Worm (Caenorhabditis elegans) whole organism, L3 larva: ENCODE results near the gene tbx-37.
A peak's percentile ranks its signal among the peaks of the same experiment; 100 is the strongest.

Experiments used
- R02D3.7 ChIP-seq: fragments of 150-350 bp; optimal IDR thresholded peaks from 2 replicates; lab custom pipeline; 2014; ENCODE audit warnings: missing biosample characterization, missing genetic modification characterization
- ZK546.5 ChIP-seq: sonication (generic microtip); optimal IDR thresholded peaks from 2 replicates; lab custom pipeline; 2017; ENCODE audit warnings: missing biosample characterization, missing genetic modification characterization
- aly-2 ChIP-seq: fragments of 150-350 bp; optimal IDR thresholded peaks from 2 replicates; lab custom pipeline; 2014; ENCODE audit warnings: missing biosample characterization, missing genetic modification characterization
- ama-1 ChIP-seq: fragments of 150-350 bp; optimal IDR thresholded peaks from 2 replicates; lab custom pipeline; 2018
- ceh-16 ChIP-seq: sonication (generic microtip); optimal IDR thresholded peaks from 2 replicates; lab custom pipeline; 2017; ENCODE audit warnings: missing biosample characterization, missing genetic modification characterization
- ceh-9 ChIP-seq: sonication (generic microtip); optimal IDR thresholded peaks from 2 replicates; lab custom pipeline; 2018; ENCODE audit warnings: missing biosample characterization, missing genetic modification characterization
- daf-12 ChIP-seq: fragments of 150-350 bp; optimal IDR thresholded peaks from 2 replicates; lab custom pipeline; 2014; ENCODE audit warnings: missing biosample characterization, missing genetic modification reagents, missing genetic modification characterization
- egl-27 ChIP-seq: sonication (generic microtip); optimal IDR thresholded peaks from 4 replicates; lab custom pipeline; 2017; ENCODE audit warnings: missing biosample characterization, missing genetic modification reagents, missing genetic modification characterization
- elt-1 ChIP-seq: fragments of 150-350 bp; optimal IDR thresholded peaks from 2 replicates; lab custom pipeline; 2014; ENCODE audit warnings: missing biosample characterization, missing genetic modification characterization
- elt-2 ChIP-seq: sonication (generic microtip); optimal IDR thresholded peaks from 2 replicates; lab custom pipeline; 2016; ENCODE audit warnings: missing genetic modification reagents, mild to moderate bottlenecking, missing genetic modification characterization, missing compliant biosample characterization
- elt-3 ChIP-seq, 3 experiments: fragments of 150-350 bp in 1 of 3; sonication (generic microtip) in 2 of 3; optimal IDR thresholded peaks; 2 replicates in 2 of 3; 4 replicates in 1 of 3; lab custom pipeline; 2014 to 2017; ENCODE audit warnings: missing biosample characterization in 3 of 3, missing genetic modification characterization in 3 of 3
- eor-1 ChIP-seq, 2 experiments: fragments of 150-350 bp; optimal IDR thresholded peaks; 2 replicates each; lab custom pipeline; 2014 to 2018; ENCODE audit warnings: missing biosample characterization in 2 of 2, missing genetic modification characterization in 2 of 2
- fkh-10 ChIP-seq: sonication (generic microtip); optimal IDR thresholded peaks from 2 replicates; lab custom pipeline; 2017; ENCODE audit warnings: missing biosample characterization, missing genetic modification reagents, missing genetic modification characterization
- hmg-11 ChIP-seq: sonication (generic microtip); optimal IDR thresholded peaks from 2 replicates; lab custom pipeline; 2016; ENCODE audit warnings: missing genetic modification characterization, missing compliant biosample characterization
- jun-1 ChIP-seq: fragments of 150-350 bp; optimal IDR thresholded peaks from 2 replicates; lab custom pipeline; 2014; ENCODE audit warnings: missing biosample characterization, missing genetic modification reagents, missing genetic modification characterization
- lin-15B ChIP-seq: fragments of 150-350 bp; optimal IDR thresholded peaks from 2 replicates; lab custom pipeline; 2014; ENCODE audit warnings: missing biosample characterization, missing genetic modification characterization
- lin-39 ChIP-seq: fragments of 150-350 bp; optimal IDR thresholded peaks from 2 replicates; lab custom pipeline; 2018; ENCODE audit warnings: missing biosample characterization, missing genetic modification reagents, missing genetic modification characterization
- mdl-1 ChIP-seq: fragments of 150-350 bp; optimal IDR thresholded peaks from 2 replicates; lab custom pipeline; 2014; ENCODE audit warnings: missing biosample characterization, missing genetic modification characterization
- nfya-1 ChIP-seq: sonication (generic microtip); optimal IDR thresholded peaks from 2 replicates; lab custom pipeline; 2017; ENCODE audit warnings: missing genetic modification characterization, mild to moderate bottlenecking, missing compliant biosample characterization, antibody characterized with exemption, moderate library complexity; ENCODE audit not compliant: insufficient read depth
- nhr-11 ChIP-seq: fragments of 150-350 bp; optimal IDR thresholded peaks from 2 replicates; lab custom pipeline; 2014; ENCODE audit warnings: missing biosample characterization, missing genetic modification characterization
- nhr-23 ChIP-seq: fragments of 150-350 bp; optimal IDR thresholded peaks from 2 replicates; lab custom pipeline; 2014; ENCODE audit warnings: missing biosample characterization, missing genetic modification reagents, missing genetic modification characterization
- nhr-237 ChIP-seq: fragments of 150-350 bp; optimal IDR thresholded peaks from 2 replicates; lab custom pipeline; 2014; ENCODE audit warnings: missing biosample characterization, missing genetic modification characterization
- nhr-25 ChIP-seq: sonication (generic microtip); optimal IDR thresholded peaks from 2 replicates; lab custom pipeline; 2017; ENCODE audit warnings: missing biosample characterization, missing genetic modification characterization
- nhr-43 ChIP-seq: sonication (generic microtip); optimal IDR thresholded peaks from 2 replicates; lab custom pipeline; 2016; ENCODE audit warnings: mild to moderate bottlenecking, missing genetic modification characterization, missing compliant biosample characterization; ENCODE audit not compliant: poor library complexity, severe bottlenecking
- nhr-67 ChIP-seq: fragments of 150-350 bp; optimal IDR thresholded peaks from 2 replicates; lab custom pipeline; 2014; ENCODE audit warnings: missing biosample characterization, missing genetic modification characterization
- nhr-76 ChIP-seq: fragments of 150-350 bp; sonication (generic microtip); optimal IDR thresholded peaks from 5 replicates; lab custom pipeline; 2014; ENCODE audit warnings: missing biosample characterization, missing genetic modification characterization
- pha-4 ChIP-seq: fragments of 150-350 bp; optimal IDR thresholded peaks from 2 replicates; lab custom pipeline; 2014; ENCODE audit warnings: missing biosample characterization, missing genetic modification reagents, missing genetic modification characterization
- pqm-1 ChIP-seq: fragments of 150-350 bp; optimal IDR thresholded peaks from 2 replicates; lab custom pipeline; 2017; ENCODE audit warnings: missing biosample characterization, missing genetic modification characterization, inconsistent platforms
- sea-2 ChIP-seq: fragments of 150-350 bp; sonication (generic microtip); optimal IDR thresholded peaks from 4 replicates; lab custom pipeline; 2014; ENCODE audit warnings: missing biosample characterization, missing genetic modification reagents, missing genetic modification characterization
- skn-1 ChIP-seq: fragments of 150-350 bp; optimal IDR thresholded peaks from 2 replicates; lab custom pipeline; 2014; ENCODE audit warnings: missing biosample characterization, missing genetic modification characterization
- snpc-4 ChIP-seq: fragments of 150-350 bp; optimal IDR thresholded peaks from 2 replicates; lab custom pipeline; 2014; ENCODE audit warnings: missing biosample characterization, missing genetic modification characterization
- tbx-2 ChIP-seq: sonication (generic microtip); optimal IDR thresholded peaks from 2 replicates; lab custom pipeline; 2016; ENCODE audit warnings: mild to moderate bottlenecking, missing genetic modification characterization, missing compliant biosample characterization
- unc-39 ChIP-seq: sonication (generic microtip); optimal IDR thresholded peaks from 4 replicates; lab custom pipeline; 2017; ENCODE audit warnings: missing biosample characterization, missing genetic modification characterization
- unc-62 ChIP-seq: fragments of 150-350 bp; sonication (generic microtip); optimal IDR thresholded peaks from 4 replicates; lab custom pipeline; 2014; ENCODE audit warnings: missing biosample characterization, missing genetic modification reagents, missing genetic modification characterization
- zag-1 ChIP-seq: fragments of 150-350 bp; optimal IDR thresholded peaks from 2 replicates; lab custom pipeline; 2014; ENCODE audit warnings: missing biosample characterization, missing genetic modification characterization

The tbx-37 gene

DNA sequence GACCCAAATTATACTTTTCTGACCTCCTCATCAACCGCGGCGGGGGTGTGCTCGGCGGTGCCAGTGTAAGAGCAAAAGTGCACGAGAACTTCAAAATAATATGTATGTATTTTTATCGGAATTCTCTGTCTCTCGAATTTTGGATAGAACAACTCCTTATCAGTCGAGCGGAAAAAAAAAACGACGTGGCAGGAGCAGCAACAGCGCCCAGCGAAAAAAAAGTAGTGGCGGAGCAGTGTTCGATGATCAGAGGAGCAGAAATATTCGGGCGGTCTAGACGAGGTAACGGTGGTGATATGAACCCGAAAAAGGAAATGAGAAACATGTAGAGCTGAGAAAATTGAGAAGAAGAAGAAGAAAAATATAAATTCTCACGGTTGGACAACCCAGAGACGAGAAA, 33.7 kb downstream of the tbx-37 start:
- TF ChIP-seq elt-1 (tag; lab: Kevin White, UChicago) = no peak
- TF ChIP-seq hmg-11 (tag; lab: Kevin White, UChicago) = no peak
- peak; percentile 75 for TF ChIP-seq elt-2
- no peak for TF ChIP-seq unc-39 (tag; lab: Kevin White, UChicago)

DNA sequence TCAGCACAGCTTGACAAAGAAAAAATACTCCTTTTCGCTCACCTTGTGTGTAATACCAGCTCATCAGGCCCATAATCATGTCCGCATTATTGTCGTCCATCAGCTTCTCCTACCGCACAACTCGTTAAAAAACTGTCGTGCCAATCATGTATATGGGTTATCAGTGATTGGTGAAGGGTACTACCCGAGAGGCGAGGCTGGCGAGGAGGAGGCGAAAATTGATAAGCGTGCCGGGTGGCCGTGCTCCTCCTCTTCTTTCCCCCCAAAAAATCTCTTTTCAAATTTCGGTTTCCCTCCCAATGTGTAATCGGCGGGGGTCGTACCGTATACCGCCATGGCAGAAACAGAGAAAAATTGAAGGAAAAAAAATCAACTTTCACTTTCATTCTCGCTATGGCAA, 38.8 kb downstream of the tbx-37 start:
- no peak for TF ChIP-seq eor-1 (tag; optimal IDR thresholded peaks at IDR 0.05; lab: Kevin White, UChicago)
- peak; percentile 38 for TF ChIP-seq pqm-1
- no peak for TF ChIP-seq sea-2 (GFP tag; lab: Kevin White, UChicago)
- peak; percentile 42 for TF ChIP-seq nfya-1 (tag; lab: Kevin White, UChicago)
- no peak for TF ChIP-seq nhr-25 (tag; lab: Kevin White, UChicago)
- TF ChIP-seq egl-27 (tag; lab: Kevin White, UChicago) = no peak
- no peak for TF ChIP-seq ceh-9
- no peak for TF ChIP-seq snpc-4 (tag; lab: Kevin White, UChicago)
- peak; percentile 72 for TF ChIP-seq elt-2

DNA sequence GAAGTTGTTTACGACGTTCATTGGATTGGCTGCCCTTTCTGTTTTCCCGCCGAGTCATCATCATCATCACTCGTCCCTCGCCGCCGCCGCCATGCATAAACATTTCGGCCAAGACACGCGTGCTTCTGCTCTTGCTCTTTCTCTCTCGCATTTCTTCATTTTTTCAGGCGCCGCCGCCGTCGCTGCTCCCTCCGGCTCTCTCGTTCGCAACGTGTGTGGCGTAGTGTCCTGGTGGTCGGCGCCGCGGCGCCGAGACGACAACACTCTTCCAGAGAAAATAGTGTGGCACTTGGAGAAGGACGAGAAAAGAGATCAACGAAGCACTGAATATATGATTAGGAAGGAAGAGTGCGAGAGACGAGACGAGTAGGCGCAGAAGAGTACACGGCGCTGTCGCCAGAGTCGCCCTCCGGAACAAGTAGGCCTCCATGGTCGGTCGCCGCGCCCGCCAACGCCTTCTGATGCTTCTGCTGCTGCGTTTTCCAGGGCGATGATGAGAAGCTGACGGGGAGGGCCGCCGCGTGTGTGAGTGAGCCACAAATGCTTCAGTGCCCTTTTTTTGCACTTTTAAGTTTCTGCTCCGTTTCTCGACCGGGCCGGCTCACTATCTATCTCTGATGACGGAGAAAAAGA, 41.3 kb downstream of the tbx-37 start:
- no peak for TF ChIP-seq zag-1 (tag; lab: Kevin White, UChicago)
- no peak for TF ChIP-seq nhr-23 (tag; lab: Kevin White, UChicago)
- peak; percentile 39 for TF ChIP-seq skn-1 (tag; lab: Kevin White, UChicago)
- peak; percentile 22 for TF ChIP-seq tbx-2
- no peak for TF ChIP-seq daf-12 (tag; lab: Kevin White, UChicago)
- TF ChIP-seq unc-62 (GFP tag; lab: Kevin White, UChicago) = no peak
- peak; percentile 10 for TF ChIP-seq snpc-4 (tag; lab: Kevin White, UChicago)
- TF ChIP-seq nhr-25 (tag; lab: Kevin White, UChicago) = no peak
- peak; percentile 83 for TF ChIP-seq lin-39 (tag; lab: Kevin White, UChicago)
- TF ChIP-seq pha-4 (tag; lab: Kevin White, UChicago) = peak; percentile 15
- TF ChIP-seq hmg-11 (tag; lab: Kevin White, UChicago) = peak; percentile 54
- peak; percentile 15 for TF ChIP-seq egl-27 (tag; lab: Kevin White, UChicago)
- TF ChIP-seq elt-2 = peak; percentile 74
- TF ChIP-seq pqm-1 = no peak
- peak; percentile 73 for TF ChIP-seq fkh-10 (GFP tag; lab: Kevin White, UChicago)
- TF ChIP-seq nhr-76 (tag; lab: Kevin White, UChicago) = no peak
- TF ChIP-seq nfya-1 (tag; lab: Kevin White, UChicago) = peak; percentile 78
- TF ChIP-seq jun-1 (tag; lab: Kevin White, UChicago) = peak; percentile 21
- no peak for TF ChIP-seq eor-1 (tag; optimal IDR thresholded peaks at IDR 0.05; lab: Kevin White, UChicago)
- TF ChIP-seq lin-15B (tag; lab: Kevin White, UChicago) = peak; percentile 52

DNA sequence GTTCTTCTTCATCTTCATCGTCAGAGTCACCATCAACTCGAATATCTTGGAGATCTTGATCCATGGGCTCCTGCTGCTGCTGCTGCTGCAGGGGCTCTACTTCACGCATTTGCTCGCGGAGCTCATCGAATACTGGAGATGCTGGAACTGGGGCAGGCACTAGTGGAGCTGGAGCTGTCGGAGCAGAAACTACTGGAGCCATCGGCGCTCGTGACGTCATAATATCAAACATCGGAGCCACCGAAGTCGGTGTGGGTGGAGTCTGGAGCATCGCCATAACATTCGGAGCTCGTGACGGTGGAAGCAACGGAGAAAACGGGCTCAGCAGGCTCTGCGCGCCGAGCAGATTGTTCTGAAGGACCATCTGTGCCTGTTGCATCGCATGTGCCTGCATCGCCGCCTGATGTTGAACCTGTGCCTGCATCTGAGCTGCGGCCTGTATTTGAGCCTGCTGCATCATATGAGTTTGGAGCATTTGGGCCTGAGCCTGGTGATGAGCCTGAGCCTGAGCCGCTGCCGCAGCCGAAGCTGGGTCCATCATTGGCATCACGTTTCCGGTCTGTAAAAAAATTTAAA, 51.2 kb downstream of the tbx-37 start:
- TF ChIP-seq ceh-16 (tag; lab: Kevin White, UChicago) (no peak), pha-4 (tag; lab: Kevin White, UChicago) (no peak), aly-2 (tag; lab: Kevin White, UChicago) (no peak), nhr-76 (tag; lab: Kevin White, UChicago) (no peak), nhr-67 (tag; lab: Kevin White, UChicago) (no peak), fkh-10 (GFP tag; lab: Kevin White, UChicago) (no peak), mdl-1 (tag; lab: Kevin White, UChicago) (no peak), elt-3 (tag; optimal IDR thresholded peaks at IDR 0.05; lab: Kevin White, UChicago) (no peak), nhr-237 (tag; lab: Kevin White, UChicago) (no peak), ZK546.5 (no peak), ceh-9 (no peak), nhr-11 (tag; lab: Kevin White, UChicago) (no peak), tbx-2 (no peak), nfya-1 (tag; lab: Kevin White, UChicago) (no peak), R02D3.7 (tag; lab: Kevin White, UChicago) (no peak), nhr-43 (tag; lab: Kevin White, UChicago) (no peak), ama-1 (lab: Kevin White, UChicago) (no peak), snpc-4 (tag; lab: Kevin White, UChicago) (no peak), elt-1 (tag; lab: Kevin White, UChicago) (no peak)
